Worm (Caenorhabditis elegans) whole organism, mixed stage, embryonic: ENCODE results near the gene npr-35.

Source experiments
- ces-1 ChIP-seq: fragments of 150-350 bp; optimal IDR thresholded peaks from 2 replicates; lab custom pipeline; 2014; ENCODE audit warnings: missing biosample characterization, missing genetic modification reagents, missing genetic modification characterization
- drap-1 ChIP-seq: fragments of 200-800 bp; sonication (Bioruptor generic); optimal IDR thresholded peaks from 3 replicates; lab custom pipeline; 2018; ENCODE audit warnings: mild to moderate bottlenecking, missing genetic modification characterization, missing compliant biosample characterization
- elt-3 ChIP-seq: fragments of 150-350 bp; optimal IDR thresholded peaks from 2 replicates; lab custom pipeline; 2014; ENCODE audit warnings: missing biosample characterization, missing genetic modification characterization
- nhr-237 ChIP-seq: fragments of 150-350 bp; optimal IDR thresholded peaks from 2 replicates; lab custom pipeline; 2014; ENCODE audit warnings: missing biosample characterization, missing genetic modification characterization
- pha-4 ChIP-seq: fragments of 150-350 bp; optimal IDR thresholded peaks from 2 replicates; lab custom pipeline; 2018; ENCODE audit warnings: missing biosample characterization, missing genetic modification reagents, missing genetic modification characterization
- sem-2 ChIP-seq: fragments of 200-800 bp; sonication (Bioruptor generic); optimal IDR thresholded peaks from 2 replicates; lab custom pipeline; 2018; ENCODE audit warnings: mild to moderate bottlenecking, missing genetic modification characterization, missing compliant biosample characterization
- ztf-11 ChIP-seq: fragments of 150-350 bp; optimal IDR thresholded peaks from 2 replicates; lab custom pipeline; 2014; ENCODE audit warnings: missing biosample characterization, missing genetic modification characterization

ce11 chrIV:7743539-7743938 lies at the start of gene npr-35:
- TF ChIP-seq elt-3 (tag; lab: Kevin White, UChicago) (no peak), ces-1 (GFP tag; lab: Kevin White, UChicago) (no peak), pha-4 (no peak), drap-1 (GFP tag; lab: Kevin White, UChicago) (no peak), nhr-237 (no peak), ztf-11 (tag; lab: Kevin White, UChicago) (no peak), sem-2 (no peak)
